Fruit fly (Drosophila melanogaster): ENCODE results near the gene CG5013.

DNA sequence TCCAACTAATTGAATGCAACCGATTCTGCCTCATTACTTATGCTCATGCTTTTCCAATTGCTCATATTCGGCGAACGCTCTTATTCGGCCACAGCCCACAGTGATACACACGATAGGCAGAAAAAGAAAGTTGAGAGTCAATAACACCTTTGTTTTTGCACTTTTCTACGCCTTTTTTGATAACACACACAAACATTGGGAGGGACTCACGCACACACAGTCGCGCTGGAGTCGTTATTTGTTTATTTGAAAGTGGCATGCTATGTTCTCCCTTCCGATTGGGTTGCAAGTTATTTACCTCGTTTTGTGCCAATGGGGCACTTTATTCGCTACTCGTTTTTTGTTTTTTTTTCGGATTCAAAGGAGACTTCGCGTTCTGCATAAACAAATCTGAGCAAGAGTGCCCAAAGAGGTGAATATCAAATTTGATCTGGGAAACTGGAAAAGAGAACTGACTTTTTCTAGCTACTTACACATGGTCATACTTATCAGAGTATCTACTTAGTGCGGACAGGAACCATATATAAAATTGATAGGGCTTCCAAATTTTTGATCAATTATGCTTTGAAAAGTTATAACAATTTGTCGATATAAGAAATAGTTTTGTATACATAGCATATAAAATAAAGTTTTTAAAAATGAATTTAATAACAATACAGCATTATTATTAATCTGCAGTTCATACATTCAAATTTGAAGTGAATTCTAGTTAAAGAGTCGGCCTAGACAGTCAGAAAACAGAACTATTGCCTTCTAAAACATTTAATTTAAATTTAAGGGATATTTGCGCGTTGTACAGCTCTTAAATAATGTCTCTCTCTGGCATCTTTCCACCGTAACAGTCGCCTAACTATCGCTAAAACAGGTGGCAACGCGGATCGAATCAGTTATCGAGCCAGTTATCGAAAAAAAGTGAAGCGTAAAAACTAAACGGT is 49.1 kb downstream of the CG5013 start, which contains the start of the genes Mhcl and Akt:
- TF ChIP-seq CG10631 (GFP tag; optimal IDR thresholded peaks at IDR 0.05), result peak; percentile 10
- no peak for TF ChIP-seq CG10669 (GFP tag; optimal IDR thresholded peaks at IDR 0.05)
- TF ChIP-seq CG31627 (GFP tag; optimal IDR thresholded peaks at IDR 0.05), result peak; percentile 22
- TF ChIP-seq esn (GFP tag; optimal IDR thresholded peaks at IDR 0.05), result no peak
- no peak for TF ChIP-seq Gug (GFP tag; IDR thresholded peaks at IDR 0.05)
- TF ChIP-seq OdsH (GFP tag; optimal IDR thresholded peaks at IDR 0.05), result no peak
- TF ChIP-seq CG1621 (tag; optimal IDR thresholded peaks at IDR 0.05), result no peak
- TF ChIP-seq Eip93F (GFP tag; optimal IDR thresholded peaks at IDR 0.05), result no peak
- TF ChIP-seq achi (GFP tag; optimal IDR thresholded peaks at IDR 0.05), result no peak
- TF ChIP-seq Smox (GFP tag; optimal IDR thresholded peaks at IDR 0.05), result peak; percentile 29
- TF ChIP-seq CG9139 (GFP tag; optimal IDR thresholded peaks at IDR 0.05), result peak; percentile 23
- TF ChIP-seq CG6854 (GFP tag; optimal IDR thresholded peaks at IDR 0.05), result no peak
- peak; percentile 1 for TF ChIP-seq CG6276 (GFP tag; optimal IDR thresholded peaks at IDR 0.05)
- no peak for TF ChIP-seq CG6163 (GFP tag; IDR thresholded peaks at IDR 0.05)
